Worm (Caenorhabditis elegans) whole organism, L3 larva: ENCODE measurements around the gene F23F1.6.

Source experiments
- R02D3.7 ChIP-seq: fragments of 150-350 bp; optimal IDR thresholded peaks from 2 replicates; lab custom pipeline; 2014; ENCODE audit warnings: missing biosample characterization, missing genetic modification characterization
- ZK546.5 ChIP-seq: sonication (generic microtip); optimal IDR thresholded peaks from 2 replicates; lab custom pipeline; 2017; ENCODE audit warnings: missing biosample characterization, missing genetic modification characterization
- aly-2 ChIP-seq: fragments of 150-350 bp; optimal IDR thresholded peaks from 2 replicates; lab custom pipeline; 2014; ENCODE audit warnings: missing biosample characterization, missing genetic modification characterization
- ama-1 ChIP-seq: fragments of 150-350 bp; optimal IDR thresholded peaks from 2 replicates; lab custom pipeline; 2018
- ceh-16 ChIP-seq: sonication (generic microtip); optimal IDR thresholded peaks from 2 replicates; lab custom pipeline; 2017; ENCODE audit warnings: missing biosample characterization, missing genetic modification characterization
- ceh-28 ChIP-seq: fragments of 150-350 bp; optimal IDR thresholded peaks from 2 replicates; lab custom pipeline; 2014; ENCODE audit warnings: missing biosample characterization, missing genetic modification reagents, missing genetic modification characterization
- ceh-82 ChIP-seq: fragments of 150-350 bp; optimal IDR thresholded peaks from 2 replicates; lab custom pipeline; 2014; ENCODE audit warnings: missing biosample characterization, missing genetic modification characterization
- ceh-9 ChIP-seq: sonication (generic microtip); optimal IDR thresholded peaks from 2 replicates; lab custom pipeline; 2018; ENCODE audit warnings: missing biosample characterization, missing genetic modification characterization
- daf-12 ChIP-seq: fragments of 150-350 bp; optimal IDR thresholded peaks from 2 replicates; lab custom pipeline; 2014; ENCODE audit warnings: missing biosample characterization, missing genetic modification reagents, missing genetic modification characterization
- egl-27 ChIP-seq: sonication (generic microtip); optimal IDR thresholded peaks from 4 replicates; lab custom pipeline; 2017; ENCODE audit warnings: missing biosample characterization, missing genetic modification reagents, missing genetic modification characterization
- egl-5 ChIP-seq: fragments of 150-350 bp; optimal IDR thresholded peaks from 2 replicates; lab custom pipeline; 2017; ENCODE audit warnings: missing biosample characterization, missing genetic modification reagents, missing genetic modification characterization, inconsistent platforms
- elt-1 ChIP-seq: fragments of 150-350 bp; optimal IDR thresholded peaks from 2 replicates; lab custom pipeline; 2014; ENCODE audit warnings: missing biosample characterization, missing genetic modification characterization
- elt-2 ChIP-seq: sonication (generic microtip); optimal IDR thresholded peaks from 2 replicates; lab custom pipeline; 2016; ENCODE audit warnings: missing genetic modification reagents, mild to moderate bottlenecking, missing genetic modification characterization, missing compliant biosample characterization
- eor-1 ChIP-seq, 2 experiments: fragments of 150-350 bp; optimal IDR thresholded peaks; 2 replicates each; lab custom pipeline; 2014 to 2018; ENCODE audit warnings: missing biosample characterization in 2 of 2, missing genetic modification characterization in 2 of 2
- fkh-2 ChIP-seq: fragments of 150-350 bp; optimal IDR thresholded peaks from 2 replicates; lab custom pipeline; 2014; ENCODE audit warnings: missing biosample characterization, missing genetic modification reagents, missing genetic modification characterization
- fos-1 ChIP-seq: fragments of 150-350 bp; optimal IDR thresholded peaks from 2 replicates; lab custom pipeline; 2014; ENCODE audit warnings: missing biosample characterization, missing genetic modification characterization
- hmg-11 ChIP-seq: sonication (generic microtip); optimal IDR thresholded peaks from 2 replicates; lab custom pipeline; 2016; ENCODE audit warnings: missing genetic modification characterization, missing compliant biosample characterization
- jun-1 ChIP-seq: fragments of 150-350 bp; optimal IDR thresholded peaks from 2 replicates; lab custom pipeline; 2014; ENCODE audit warnings: missing biosample characterization, missing genetic modification reagents, missing genetic modification characterization
- lin-15B ChIP-seq: fragments of 150-350 bp; optimal IDR thresholded peaks from 2 replicates; lab custom pipeline; 2014; ENCODE audit warnings: missing biosample characterization, missing genetic modification characterization
- lin-39 ChIP-seq: fragments of 150-350 bp; optimal IDR thresholded peaks from 2 replicates; lab custom pipeline; 2018; ENCODE audit warnings: missing biosample characterization, missing genetic modification reagents, missing genetic modification characterization
- lsy-12 ChIP-seq: sonication (generic microtip); optimal IDR thresholded peaks from 2 replicates; lab custom pipeline; 2016; ENCODE audit warnings: mild to moderate bottlenecking, missing genetic modification characterization, missing compliant biosample characterization
- mdl-1 ChIP-seq: fragments of 150-350 bp; optimal IDR thresholded peaks from 2 replicates; lab custom pipeline; 2014; ENCODE audit warnings: missing biosample characterization, missing genetic modification characterization
- mml-1 ChIP-seq: fragments of 150-350 bp; sonication (generic microtip); optimal IDR thresholded peaks from 3 replicates; lab custom pipeline; 2014; ENCODE audit warnings: missing biosample characterization, missing genetic modification characterization
- nfya-1 ChIP-seq: sonication (generic microtip); optimal IDR thresholded peaks from 2 replicates; lab custom pipeline; 2017; ENCODE audit warnings: missing genetic modification characterization, mild to moderate bottlenecking, missing compliant biosample characterization, antibody characterized with exemption, moderate library complexity; ENCODE audit not compliant: insufficient read depth
- nhr-11 ChIP-seq: fragments of 150-350 bp; optimal IDR thresholded peaks from 2 replicates; lab custom pipeline; 2014; ENCODE audit warnings: missing biosample characterization, missing genetic modification characterization
- nhr-23 ChIP-seq: fragments of 150-350 bp; optimal IDR thresholded peaks from 2 replicates; lab custom pipeline; 2014; ENCODE audit warnings: missing biosample characterization, missing genetic modification reagents, missing genetic modification characterization
- nhr-237 ChIP-seq: fragments of 150-350 bp; optimal IDR thresholded peaks from 2 replicates; lab custom pipeline; 2014; ENCODE audit warnings: missing biosample characterization, missing genetic modification characterization
- nhr-25 ChIP-seq: sonication (generic microtip); optimal IDR thresholded peaks from 2 replicates; lab custom pipeline; 2017; ENCODE audit warnings: missing biosample characterization, missing genetic modification characterization
- nhr-28 ChIP-seq: fragments of 150-350 bp; optimal IDR thresholded peaks from 2 replicates; lab custom pipeline; 2014; ENCODE audit warnings: missing biosample characterization, missing genetic modification characterization
- nhr-43 ChIP-seq: sonication (generic microtip); optimal IDR thresholded peaks from 2 replicates; lab custom pipeline; 2016; ENCODE audit warnings: mild to moderate bottlenecking, missing genetic modification characterization, missing compliant biosample characterization; ENCODE audit not compliant: poor library complexity, severe bottlenecking
- nhr-67 ChIP-seq: fragments of 150-350 bp; optimal IDR thresholded peaks from 2 replicates; lab custom pipeline; 2014; ENCODE audit warnings: missing biosample characterization, missing genetic modification characterization
- nhr-76 ChIP-seq: fragments of 150-350 bp; sonication (generic microtip); optimal IDR thresholded peaks from 5 replicates; lab custom pipeline; 2014; ENCODE audit warnings: missing biosample characterization, missing genetic modification characterization
- nhr-77 ChIP-seq: fragments of 150-350 bp; optimal IDR thresholded peaks from 2 replicates; lab custom pipeline; 2014; ENCODE audit warnings: missing biosample characterization, missing genetic modification characterization
- pha-4 ChIP-seq: fragments of 150-350 bp; optimal IDR thresholded peaks from 2 replicates; lab custom pipeline; 2014; ENCODE audit warnings: missing biosample characterization, missing genetic modification reagents, missing genetic modification characterization
- pqm-1 ChIP-seq: fragments of 150-350 bp; optimal IDR thresholded peaks from 2 replicates; lab custom pipeline; 2017; ENCODE audit warnings: missing biosample characterization, missing genetic modification characterization, inconsistent platforms
- sea-2 ChIP-seq: fragments of 150-350 bp; sonication (generic microtip); optimal IDR thresholded peaks from 4 replicates; lab custom pipeline; 2014; ENCODE audit warnings: missing biosample characterization, missing genetic modification reagents, missing genetic modification characterization
- skn-1 ChIP-seq: fragments of 150-350 bp; optimal IDR thresholded peaks from 2 replicates; lab custom pipeline; 2014; ENCODE audit warnings: missing biosample characterization, missing genetic modification characterization
- tbx-2 ChIP-seq: sonication (generic microtip); optimal IDR thresholded peaks from 2 replicates; lab custom pipeline; 2016; ENCODE audit warnings: mild to moderate bottlenecking, missing genetic modification characterization, missing compliant biosample characterization
- unc-62 ChIP-seq: fragments of 150-350 bp; sonication (generic microtip); optimal IDR thresholded peaks from 4 replicates; lab custom pipeline; 2014; ENCODE audit warnings: missing biosample characterization, missing genetic modification reagents, missing genetic modification characterization
- zag-1 ChIP-seq: fragments of 150-350 bp; optimal IDR thresholded peaks from 2 replicates; lab custom pipeline; 2014; ENCODE audit warnings: missing biosample characterization, missing genetic modification characterization
- ztf-4 ChIP-seq: fragments of 150-350 bp; optimal IDR thresholded peaks from 2 replicates; lab custom pipeline; 2014; ENCODE audit warnings: missing biosample characterization, missing genetic modification characterization

The F23F1.6 gene

ce11 chrII:23739-24138 is 13.4 kb downstream of the F23F1.6 start:
- TF ChIP-seq tbx-2 (tag; lab: Kevin White, UChicago) (no peak), ceh-28 (tag; lab: Kevin White, UChicago) (no peak), nhr-77 (no peak), daf-12 (tag; lab: Kevin White, UChicago) (no peak), ceh-9 (no peak), egl-5 (tag; lab: Kevin White, UChicago) (no peak), ama-1 (peak; percentile 14), mml-1 (no peak)

- TF ChIP-seq nhr-25 = peak; percentile 39
- TF ChIP-seq nhr-43 (tag; lab: Kevin White, UChicago) = peak; percentile 49
- TF ChIP-seq elt-2 (tag; lab: Kevin White, UChicago) = no peak
- TF ChIP-seq nhr-23 (tag; lab: Kevin White, UChicago) = peak; percentile 18
- TF ChIP-seq, all 47 proteins: peak for 3
Observed at ce11 chrII:23025-23424, 14.1 kb downstream of the F23F1.6 start, which contains the start of gene sqt-2. sqt-2 (plus strand) TSS chrII:23325.

- no peak for TF ChIP-seq pha-4 (tag; lab: Kevin White, UChicago)
- no peak for TF ChIP-seq nfya-1 (tag; lab: Kevin White, UChicago)
- TF ChIP-seq nhr-237 = no peak
- TF ChIP-seq egl-27 (tag; lab: Kevin White, UChicago) = no peak
- TF ChIP-seq pqm-1 (tag; lab: Kevin White, UChicago) = no peak
- TF ChIP-seq nhr-25 = no peak
- TF ChIP-seq elt-2 (tag; lab: Kevin White, UChicago) = no peak
- TF ChIP-seq ZK546.5 (tag; lab: Kevin White, UChicago) = no peak
- TF ChIP-seq sea-2 (GFP tag; lab: Kevin White, UChicago) = no peak
- TF ChIP-seq skn-1 = no peak
- TF ChIP-seq nhr-28 (tag; lab: Kevin White, UChicago) = no peak
- no peak for TF ChIP-seq egl-5 (tag; lab: Kevin White, UChicago)
- no peak for TF ChIP-seq eor-1 (tag; optimal IDR thresholded peaks at IDR 0.05; lab: Kevin White, UChicago)
- no peak for TF ChIP-seq ceh-28 (tag; lab: Kevin White, UChicago)
- TF ChIP-seq fos-1 (tag; lab: Kevin White, UChicago) = no peak
- no peak for TF ChIP-seq nhr-76
- TF ChIP-seq ceh-16 = no peak
Observed at ce11 chrII:21953-22352, 15.2 kb downstream of the F23F1.6 start.

- TF ChIP-seq lin-15B (tag; lab: Kevin White, UChicago) (no peak), nfya-1 (tag; lab: Kevin White, UChicago) (no peak), tbx-2 (tag; lab: Kevin White, UChicago) (no peak), skn-1 (no peak), fkh-2 (tag; lab: Kevin White, UChicago) (no peak), ama-1 (no peak)
Observed at ce11 chrII:19238-19637, 17.9 kb downstream of the F23F1.6 start, which contains the start of gene gmeb-1. gmeb-1 (plus strand) TSS chrII:19538.

ce11 chrII:18787-19186 is 18.3 kb downstream of the F23F1.6 start:
- no peak for TF ChIP-seq ceh-82 (tag; lab: Kevin White, UChicago)
- TF ChIP-seq nhr-28 (tag; lab: Kevin White, UChicago) = no peak
- TF ChIP-seq ama-1 = no peak
- TF ChIP-seq ceh-28 (tag; lab: Kevin White, UChicago) = peak; percentile 60
- TF ChIP-seq elt-2 (tag; lab: Kevin White, UChicago) = peak; percentile 66
- TF ChIP-seq mdl-1 (tag; lab: Kevin White, UChicago) = peak; percentile 68
- no peak for TF ChIP-seq eor-1 (tag; optimal IDR thresholded peaks at IDR 0.05; lab: Kevin White, UChicago)
- peak; percentile 56 for TF ChIP-seq nhr-43 (tag; lab: Kevin White, UChicago)
- TF ChIP-seq aly-2 (tag; lab: Kevin White, UChicago) = no peak
- TF ChIP-seq nhr-77 = no peak
- TF ChIP-seq nhr-23 (tag; lab: Kevin White, UChicago) = peak; percentile 81
- no peak for TF ChIP-seq nhr-67
- TF ChIP-seq ceh-9 = no peak
- TF ChIP-seq pha-4 (tag; lab: Kevin White, UChicago) = no peak
- TF ChIP-seq unc-62 (GFP tag; lab: Kevin White, UChicago) = no peak
- TF ChIP-seq R02D3.7 (tag; lab: Kevin White, UChicago) = peak; percentile 12
- TF ChIP-seq tbx-2 (tag; lab: Kevin White, UChicago) = peak; percentile 42
- TF ChIP-seq nhr-11 (tag; lab: Kevin White, UChicago) = no peak
- no peak for TF ChIP-seq skn-1
- TF ChIP-seq nhr-237 = no peak
- TF ChIP-seq lsy-12 (tag; lab: Kevin White, UChicago) = peak; percentile 26
- TF ChIP-seq lin-15B (tag; lab: Kevin White, UChicago) = peak; percentile 58
- peak; percentile 46 for TF ChIP-seq ztf-4
- TF ChIP-seq nhr-25 = peak; percentile 95
- TF ChIP-seq pqm-1 (tag; lab: Kevin White, UChicago) = peak; percentile 9
- TF ChIP-seq lin-39 = peak; percentile 85
- no peak for TF ChIP-seq sea-2 (GFP tag; lab: Kevin White, UChicago)
- TF ChIP-seq nfya-1 (tag; lab: Kevin White, UChicago) = peak; percentile 75
- no peak for TF ChIP-seq fkh-2 (tag; lab: Kevin White, UChicago)
- peak; percentile 96 for TF ChIP-seq hmg-11 (tag; lab: Kevin White, UChicago)
- peak; percentile 72 for TF ChIP-seq jun-1 (tag; lab: Kevin White, UChicago)
- TF ChIP-seq fos-1 (tag; lab: Kevin White, UChicago) = no peak
- no peak for TF ChIP-seq elt-1 (tag; lab: Kevin White, UChicago)
- no peak for TF ChIP-seq nhr-76
- no peak for TF ChIP-seq zag-1
- no peak for TF ChIP-seq ceh-16
